Fruit fly (Drosophila melanogaster) Kc167 (cell line): Measurements from ENCODE around the gene CG11999.

Experiments
- Myc ChIP-seq: fragments of >200 bp; optimal IDR thresholded peaks from 2 replicates; lab custom pipeline; 2017; ENCODE audit warnings: missing external identifiers
- Sin3A ChIP-seq: fragments of >200 bp; optimal IDR thresholded peaks from 2 replicates; lab custom pipeline; 2018; ENCODE audit warnings: missing external identifiers
- h ChIP-seq: fragments of >200 bp; optimal IDR thresholded peaks from 3 replicates; lab custom pipeline; 2018; ENCODE audit warnings: missing external identifiers
- insv ChIP-seq: fragments of >200 bp; optimal IDR thresholded peaks from 3 replicates; lab custom pipeline; 2018; ENCODE audit warnings: missing external identifiers
- psq ChIP-seq: fragments of >200 bp; optimal IDR thresholded peaks from 2 replicates; lab custom pipeline; 2017; ENCODE audit warnings: missing external identifiers
- ttk ChIP-seq: sonication (Bioruptor generic); optimal IDR thresholded peaks from 2 replicates; lab custom pipeline; 2017; ENCODE audit warnings: missing external identifiers

CG11999 gene

DNA sequence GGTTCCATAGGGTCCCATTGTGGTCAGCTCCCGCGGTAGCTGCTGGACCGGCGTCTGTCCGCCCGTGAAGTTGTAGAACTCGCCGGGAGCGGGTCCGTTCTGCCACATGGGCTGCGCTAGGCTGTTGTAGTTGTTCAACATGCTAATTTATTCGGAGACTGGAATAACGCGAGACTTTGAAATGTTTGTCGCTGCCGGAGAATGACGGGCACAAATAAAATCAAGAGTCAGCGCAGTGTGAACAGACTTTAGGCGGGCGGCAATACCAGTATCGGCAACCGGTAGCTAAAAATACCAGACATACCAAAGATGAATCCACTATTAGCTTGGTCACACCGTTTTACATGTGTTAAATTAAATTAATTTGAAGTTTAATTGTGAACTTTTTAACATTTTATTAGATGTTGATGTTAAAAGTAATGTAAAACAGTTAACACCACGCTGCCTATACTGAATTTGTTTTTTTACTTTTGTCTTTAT, 3.4 kb upstream of the CG11999 start, which contains the start of gene Prosbeta7:
Gene Prosbeta7 (minus strand): TSS at position 430 of the 480 bp plus-strand sequence.
- no peak for TF ChIP-seq insv (lab: Kevin White, UChicago)
- no peak for TF ChIP-seq Sin3A
- TF ChIP-seq h: no peak
- no peak for TF ChIP-seq psq
- TF ChIP-seq ttk (lab: Kevin White, UChicago): no peak
- TF ChIP-seq Myc (lab: Kevin White, UChicago): no peak

DNA sequence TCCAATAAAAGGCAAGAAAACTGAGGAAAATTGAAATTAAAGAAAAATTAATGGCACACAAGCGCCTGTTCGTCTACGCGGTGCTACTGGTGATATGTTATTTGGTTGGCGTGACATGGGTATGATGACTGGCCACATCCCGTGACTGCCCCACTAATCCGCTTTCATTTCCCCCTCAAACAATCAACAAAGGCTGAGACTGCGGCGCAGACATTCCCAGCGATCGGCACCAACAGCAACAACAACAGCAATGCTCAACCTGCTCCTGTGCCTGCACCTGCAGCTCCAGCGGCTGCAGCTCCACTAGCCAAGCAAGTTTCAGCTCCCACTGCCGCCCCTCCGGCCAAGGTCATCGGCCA, 567 bp upstream of the CG11999 start:
- no peak for TF ChIP-seq insv (lab: Kevin White, UChicago)
- no peak for TF ChIP-seq ttk (lab: Kevin White, UChicago)
- TF ChIP-seq psq: no peak
- TF ChIP-seq Myc (lab: Kevin White, UChicago): no peak
- no peak for TF ChIP-seq Sin3A
- no peak for TF ChIP-seq h

DNA sequence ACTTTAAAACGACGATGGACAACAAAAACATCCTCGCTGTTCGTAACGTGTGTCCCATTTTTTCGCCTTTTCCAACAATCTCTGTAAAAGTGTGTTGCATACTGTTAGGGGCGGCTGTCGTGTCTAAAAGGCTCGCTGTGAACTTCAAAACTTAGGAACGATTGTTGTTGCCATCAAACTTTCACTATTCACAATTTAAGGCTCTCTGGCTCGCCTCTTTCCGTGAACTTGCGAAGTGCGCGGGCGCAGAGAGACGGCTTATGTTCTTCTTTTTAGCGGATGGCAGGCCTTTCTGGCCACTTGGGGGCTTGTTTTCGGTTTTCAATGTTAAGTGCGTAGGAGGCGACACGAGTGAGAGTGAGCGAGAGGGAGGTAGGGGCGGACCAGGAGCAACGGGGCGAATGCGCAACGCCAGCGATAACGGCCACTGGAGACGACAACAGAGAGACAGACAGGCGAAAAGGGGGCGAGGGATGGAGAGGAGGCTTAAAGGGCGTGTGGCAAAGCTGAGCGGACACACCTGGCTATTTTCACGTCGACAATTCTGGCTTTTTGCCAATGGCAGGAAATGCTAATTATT, 4.1 kb downstream of the CG11999 start, which contains the start of gene mtd:
Gene mtd (minus strand): TSS at position 51 of the 580 bp plus-strand sequence.
- TF ChIP-seq psq: no peak
- TF ChIP-seq Myc (lab: Kevin White, UChicago): no peak
- no peak for TF ChIP-seq ttk (lab: Kevin White, UChicago)
- no peak for TF ChIP-seq insv (lab: Kevin White, UChicago)

DNA sequence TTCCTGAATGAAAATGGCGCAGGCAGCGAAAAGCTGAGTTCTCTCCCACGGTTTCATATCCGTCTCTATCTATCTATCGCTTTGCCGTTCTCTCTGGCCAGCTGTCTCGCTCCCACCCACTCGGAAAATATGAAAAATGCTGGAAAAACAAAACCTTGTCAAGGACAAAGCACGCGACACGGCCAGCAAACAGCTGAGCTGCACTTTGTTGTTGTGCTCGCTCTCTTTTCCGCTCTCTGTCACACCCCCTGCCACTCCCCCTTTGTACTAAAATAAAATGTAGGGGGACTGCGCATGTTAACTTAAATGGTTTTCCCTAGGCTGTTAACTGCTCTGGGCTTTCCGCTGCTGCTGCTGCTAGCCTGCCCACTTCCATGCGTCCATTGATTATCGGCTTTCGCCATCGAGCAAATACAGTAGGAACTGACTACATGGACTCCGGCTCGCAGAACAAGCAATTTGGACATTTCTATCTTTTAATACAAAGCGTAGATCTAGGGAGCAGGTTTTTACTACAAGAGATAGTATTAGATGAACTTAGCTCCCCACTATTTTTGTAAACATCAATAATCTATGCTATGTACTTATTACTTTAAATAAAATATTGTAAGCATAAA, 7.7 kb downstream of the CG11999 start:
- TF ChIP-seq h: no peak
- TF ChIP-seq psq: no peak
- TF ChIP-seq Sin3A: no peak
- TF ChIP-seq ttk (lab: Kevin White, UChicago): no peak
- no peak for TF ChIP-seq Myc (lab: Kevin White, UChicago)
- no peak for TF ChIP-seq insv (lab: Kevin White, UChicago)

DNA sequence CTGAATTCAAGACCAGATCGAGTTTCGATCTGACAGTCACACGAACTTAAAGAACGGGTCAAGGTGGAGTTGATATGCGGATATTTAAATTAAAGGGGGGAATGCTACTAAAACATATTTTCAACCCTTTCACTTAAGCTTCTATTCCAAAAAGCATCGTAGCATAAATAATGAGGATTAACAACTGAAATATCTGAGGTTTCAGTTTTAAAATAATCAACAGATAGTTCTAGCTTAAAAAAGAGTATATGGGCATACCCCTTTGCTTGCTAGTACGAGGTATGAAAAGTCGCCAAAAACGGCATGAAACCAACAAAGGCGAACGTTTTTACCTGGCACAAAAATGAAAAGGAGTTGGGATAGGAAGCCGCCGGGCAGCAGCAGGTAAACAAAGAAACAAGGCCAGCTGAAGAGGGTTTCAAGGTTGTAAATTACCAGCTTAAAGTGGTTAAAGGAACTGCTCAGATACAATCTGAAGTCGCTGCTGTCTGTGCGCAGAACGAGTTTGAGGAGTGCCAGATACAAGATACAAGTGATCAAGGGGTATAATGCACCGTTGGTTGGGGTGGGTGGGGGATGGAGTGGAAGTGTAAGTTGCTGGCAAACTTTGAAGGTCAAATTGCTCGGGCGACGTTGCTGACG, 22.7 kb downstream of the CG11999 start:
- TF ChIP-seq Myc (lab: Kevin White, UChicago): no peak
- TF ChIP-seq psq: no peak
- no peak for TF ChIP-seq Sin3A
- TF ChIP-seq ttk (lab: Kevin White, UChicago): no peak
- TF ChIP-seq insv (lab: Kevin White, UChicago): no peak
- no peak for TF ChIP-seq h

DNA sequence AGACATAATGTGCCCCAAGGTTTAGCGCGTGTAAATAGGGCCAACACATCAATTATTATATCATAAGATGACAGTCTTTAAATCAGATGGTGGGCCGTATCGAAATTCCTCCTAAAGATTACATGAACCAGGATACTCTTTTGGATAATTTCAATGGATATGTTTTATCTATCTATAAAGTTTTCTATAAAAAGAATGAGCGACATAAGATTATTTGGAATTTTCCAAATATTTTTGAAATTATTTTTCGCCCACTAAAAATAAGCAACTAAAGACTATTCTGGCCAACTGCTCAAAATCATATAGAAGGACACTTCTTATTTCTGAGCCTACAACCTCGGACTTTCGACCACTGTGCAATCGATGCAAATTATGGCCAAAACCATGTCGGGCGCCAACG, 24.2 kb downstream of the CG11999 start:
- TF ChIP-seq Myc (lab: Kevin White, UChicago) (no peak), psq (no peak), h (no peak), ttk (lab: Kevin White, UChicago) (no peak), insv (lab: Kevin White, UChicago) (no peak)

DNA sequence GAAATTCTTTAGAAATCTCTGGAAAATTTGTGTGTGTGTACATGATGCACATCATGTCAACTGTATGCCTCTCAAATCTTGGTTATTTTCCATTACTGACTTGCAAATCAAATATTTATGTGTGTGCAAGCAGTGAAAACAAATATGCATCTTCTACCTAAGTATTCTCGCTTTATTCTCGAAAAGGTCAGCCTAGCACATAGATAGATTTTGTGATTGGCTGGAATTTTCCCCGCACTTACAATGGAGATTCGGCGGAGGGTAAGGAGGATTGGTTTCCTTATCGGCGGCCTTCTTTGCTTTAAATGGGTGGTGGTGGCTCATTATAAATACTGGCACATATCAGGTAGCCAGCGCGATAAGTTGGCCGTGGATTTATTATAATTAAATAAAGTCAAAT, 26.6 kb downstream of the CG11999 start:
- TF ChIP-seq insv (lab: Kevin White, UChicago): no peak
- no peak for TF ChIP-seq h
- TF ChIP-seq psq: no peak
- TF ChIP-seq Sin3A: no peak
- TF ChIP-seq Myc (lab: Kevin White, UChicago): no peak
- TF ChIP-seq ttk (lab: Kevin White, UChicago): no peak

DNA sequence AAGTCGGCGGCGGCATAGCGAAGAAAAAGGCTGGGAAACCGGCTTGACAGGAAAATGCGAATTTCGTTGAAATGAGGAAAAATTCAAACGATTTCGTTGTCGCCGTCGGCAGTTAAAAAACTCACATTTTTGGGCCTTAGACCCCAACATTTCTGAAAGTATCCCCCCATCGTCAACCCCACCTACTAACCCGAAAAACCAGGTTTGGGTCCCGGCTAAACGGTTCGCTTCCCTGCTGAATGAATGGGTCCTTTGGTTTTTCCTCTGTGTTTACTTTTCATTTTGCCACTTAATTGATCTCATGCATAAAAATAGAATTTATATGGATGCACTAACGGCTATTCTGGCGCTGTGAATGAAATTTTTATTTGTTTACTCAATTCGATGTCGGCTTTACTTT, 28.4 kb downstream of the CG11999 start:
- TF ChIP-seq Sin3A (no peak), insv (lab: Kevin White, UChicago) (no peak), ttk (lab: Kevin White, UChicago) (no peak), psq (no peak), h (no peak), Myc (lab: Kevin White, UChicago) (no peak)

DNA sequence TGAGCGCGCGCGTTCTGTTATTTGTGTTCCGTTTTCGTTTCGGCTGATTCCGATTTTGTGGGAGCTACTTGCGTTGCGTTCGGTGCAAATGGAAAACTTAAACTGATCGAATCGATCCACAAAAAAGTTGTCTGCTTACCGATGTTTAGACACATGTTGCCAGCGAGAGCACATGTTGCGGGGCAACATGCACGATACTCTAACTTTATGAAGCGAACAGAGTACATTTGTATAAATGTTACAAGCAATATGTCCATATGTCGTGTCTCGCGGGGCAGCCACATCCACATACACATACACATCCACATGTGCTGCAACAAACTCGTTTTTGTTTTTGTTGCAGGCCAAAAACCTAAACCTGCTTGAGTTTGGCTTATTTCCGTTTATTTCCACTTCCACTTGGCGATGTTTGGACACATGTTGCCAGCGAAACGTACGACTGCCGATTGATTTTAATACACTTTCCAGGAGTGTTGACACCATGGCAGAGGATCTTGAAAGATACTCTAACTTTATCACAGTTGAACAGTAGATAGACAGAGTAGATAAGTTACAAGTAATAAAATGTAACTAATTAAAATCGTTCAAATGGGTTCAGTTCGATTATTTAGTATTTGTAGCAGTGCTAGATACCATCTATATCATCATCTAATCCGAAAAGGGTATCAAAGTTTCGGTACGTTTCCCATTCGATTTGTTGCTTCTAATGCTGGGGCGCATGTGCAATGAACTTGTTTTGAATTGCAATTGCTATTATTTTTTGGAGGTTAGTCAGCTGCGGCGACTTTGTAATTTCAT, 30.6 kb downstream of the CG11999 start:
- no peak for TF ChIP-seq ttk (lab: Kevin White, UChicago)
- no peak for TF ChIP-seq h
- TF ChIP-seq Myc (lab: Kevin White, UChicago): no peak
- TF ChIP-seq Sin3A: no peak
- no peak for TF ChIP-seq psq

DNA sequence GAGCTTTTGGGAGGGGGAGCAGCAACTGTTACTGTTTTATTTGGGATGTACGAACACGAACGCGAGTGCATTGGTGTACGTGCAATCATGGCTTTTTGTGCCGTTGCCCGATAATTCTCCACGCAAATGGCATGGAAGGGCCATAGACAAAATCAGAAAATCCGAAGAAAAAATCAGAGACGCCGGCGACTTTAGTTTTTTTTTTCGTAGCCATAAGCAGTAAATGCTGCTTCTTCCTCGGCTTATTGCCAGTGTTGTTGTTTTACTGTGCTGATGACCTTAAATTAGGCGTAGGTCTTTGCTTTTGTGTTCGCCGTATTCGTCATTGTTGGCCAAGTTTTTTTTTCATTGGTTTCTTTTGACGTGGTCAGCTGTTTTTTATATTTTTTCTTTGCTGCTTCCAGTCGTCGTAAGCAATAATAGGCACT, 32.4 kb downstream of the CG11999 start:
- TF ChIP-seq ttk (lab: Kevin White, UChicago) (no peak), Sin3A (no peak), Myc (lab: Kevin White, UChicago) (no peak), h (no peak), insv (lab: Kevin White, UChicago) (no peak)

DNA sequence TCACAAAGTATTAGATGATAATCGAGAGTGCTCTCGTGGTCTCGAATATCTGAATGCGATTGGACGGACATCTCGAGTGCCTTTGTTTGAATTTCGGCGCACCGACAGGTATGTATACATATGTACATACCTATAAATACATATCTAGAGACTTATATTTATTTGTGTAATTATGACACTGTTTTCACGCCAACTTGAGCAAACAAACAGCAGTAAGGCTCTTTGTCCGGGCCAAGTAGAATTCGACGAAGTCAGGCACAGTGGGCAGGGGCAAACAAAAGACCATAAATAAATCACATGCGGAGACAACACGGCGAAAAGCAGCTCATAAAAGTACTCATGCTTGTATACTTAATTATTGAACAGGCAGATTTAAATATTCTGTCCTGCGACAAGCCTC, 33.9 kb downstream of the CG11999 start:
- TF ChIP-seq psq (no peak), ttk (lab: Kevin White, UChicago) (no peak), Myc (lab: Kevin White, UChicago) (no peak), insv (lab: Kevin White, UChicago) (no peak), Sin3A (no peak), h (no peak)
